Worm (Caenorhabditis elegans) whole organism, young adult: ENCODE data around the gene nhr-156.

Source experiments
- B0019.2 ChIP-seq: fragments of 200-800 bp; sonication (Bioruptor generic); conservative IDR thresholded peaks from 2 replicates; pipeline ENCODE4 v1.3.6; 2022; ENCODE audit warnings: missing genetic modification reagents, missing genetic modification characterization, missing compliant biosample characterization
- F55B11.4 ChIP-seq: sonication (generic microtip); optimal IDR thresholded peaks from 2 replicates; lab custom pipeline; 2016; ENCODE audit warnings: missing compliant biosample characterization, missing genetic modification characterization, borderline replicate concordance; ENCODE audit not compliant: insufficient read depth
- ZK185.1 ChIP-seq: sonication (generic microtip); optimal IDR thresholded peaks from 2 replicates; lab custom pipeline; 2016; ENCODE audit warnings: mild to moderate bottlenecking, missing genetic modification characterization, missing compliant biosample characterization; ENCODE audit not compliant: poor library complexity, severe bottlenecking
- akir-1 ChIP-seq: fragments of 200-800 bp; sonication (Bioruptor generic); optimal IDR thresholded peaks from 2 replicates; lab custom pipeline; 2018; ENCODE audit warnings: mild to moderate bottlenecking, missing genetic modification characterization, moderate library complexity, missing compliant biosample characterization
- ccch-3 ChIP-seq: fragments of 200-800 bp; sonication (Bioruptor generic); optimal IDR thresholded peaks from 2 replicates; lab custom pipeline; 2018; ENCODE audit warnings: mild to moderate bottlenecking, missing genetic modification characterization, missing compliant biosample characterization
- cebp-2 ChIP-seq: fragments of 200-800 bp; sonication (Bioruptor generic); IDR thresholded peaks from 2 replicates; pipeline ENCODE4 v1.3.6; 2022; ENCODE audit warnings: missing genetic modification characterization, missing compliant biosample characterization
- ceh-58 ChIP-seq: fragments of 200-800 bp; sonication (Bioruptor generic); IDR thresholded peaks from 2 replicates; pipeline ENCODE4 v1.3.6; 2022; ENCODE audit warnings: missing genetic modification characterization, missing compliant biosample characterization
- ceh-79 ChIP-seq: sonication (generic microtip); optimal IDR thresholded peaks from 2 replicates; lab custom pipeline; 2017; ENCODE audit warnings: mild to moderate bottlenecking, missing genetic modification characterization, missing compliant biosample characterization
- egl-44 ChIP-seq: fragments of 200-800 bp; sonication (Bioruptor generic); IDR thresholded peaks from 2 replicates; pipeline ENCODE4 v1.3.6; 2022; ENCODE audit warnings: missing genetic modification reagents, missing genetic modification characterization, missing compliant biosample characterization
- gei-17 ChIP-seq: fragments of 200-800 bp; sonication (Bioruptor generic); optimal IDR thresholded peaks from 2 replicates; lab custom pipeline; 2018; ENCODE audit warnings: mild to moderate bottlenecking, missing genetic modification characterization, missing compliant biosample characterization
- hlh-26 ChIP-seq: fragments of 200-800 bp; sonication (Bioruptor generic); conservative IDR thresholded peaks from 2 replicates; pipeline ENCODE4 v1.3.6; 2022; ENCODE audit warnings: missing genetic modification reagents, missing genetic modification characterization, missing compliant biosample characterization
- let-526 ChIP-seq: fragments of 200-800 bp; sonication (Bioruptor generic); IDR thresholded peaks from 2 replicates; pipeline ENCODE4 v1.3.6; 2022; ENCODE audit warnings: missing genetic modification reagents, missing genetic modification characterization, missing compliant biosample characterization
- lin-26 ChIP-seq: fragments of 200-800 bp; sonication (Bioruptor generic); IDR thresholded peaks from 2 replicates; pipeline ENCODE4 v1.3.6; 2022; ENCODE audit warnings: missing genetic modification reagents, missing genetic modification characterization, missing compliant biosample characterization
- madf-3 ChIP-seq: fragments of 200-800 bp; sonication (Bioruptor generic); IDR thresholded peaks from 2 replicates; pipeline ENCODE4 v1.3.6; 2022; ENCODE audit warnings: missing genetic modification reagents, missing genetic modification characterization, missing compliant biosample characterization
- rpc-1 ChIP-seq, 2 experiments: fragments of 150-350 bp in 1 of 2; sonication (generic microtip) in 1 of 2; optimal IDR thresholded peaks; 2 replicates each; lab custom pipeline; 2014 to 2018; ENCODE audit warnings: missing biosample characterization in 1 of 2, missing genetic modification characterization in 1 of 2, missing genetic modification reagents in 1 of 2, missing genotype in 1 of 2
- snpc-1.1 ChIP-seq: sonication (generic microtip); optimal IDR thresholded peaks from 2 replicates; lab custom pipeline; 2017; ENCODE audit warnings: missing genetic modification characterization, mild to moderate bottlenecking, missing compliant biosample characterization, antibody characterized with exemption, moderate library complexity, missing genotype, missing genetic modification reagents; ENCODE audit not compliant: insufficient read depth

Gene nhr-156

DNA sequence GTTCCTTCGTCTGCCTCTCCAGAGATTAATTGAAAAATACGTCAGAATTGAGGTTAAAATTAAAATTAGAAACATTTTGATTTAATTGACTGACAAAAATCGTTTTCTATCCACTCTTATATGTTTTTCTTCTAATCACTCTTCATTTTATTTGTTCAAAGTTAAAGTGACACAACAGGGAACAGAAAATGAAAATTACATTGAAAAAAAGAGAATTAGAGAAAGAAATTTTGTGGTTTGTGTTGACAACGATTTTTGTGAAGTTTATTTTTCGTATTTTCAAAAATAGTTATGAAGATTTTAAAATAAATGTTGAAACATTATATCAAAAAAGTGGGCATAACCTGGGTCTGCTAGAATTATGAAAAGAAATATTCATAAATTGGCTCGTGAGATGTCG is 51.7 kb downstream of the nhr-156 start, which contains the start of gene cyp-34A5:
Gene cyp-34A5 (minus strand): TSS at position 101 of the 400 bp plus-strand sequence.
- TF ChIP-seq cebp-2 (GFP tag; lab: Robert Waterston, UW) (no peak), akir-1 (GFP tag; lab: Kevin White, UChicago) (no peak), snpc-1.1 (tag; lab: Kevin White, UChicago) (no peak), B0019.2 (GFP tag; lab: Robert Waterston, UW) (no peak), ccch-3 (no peak), let-526 (no peak), gei-17 (no peak), ceh-58 (GFP tag; lab: Robert Waterston, UW) (no peak), F55B11.4 (tag; lab: Kevin White, UChicago) (no peak), rpc-1 (optimal IDR thresholded peaks at IDR 0.05; lab: Kevin White, UChicago) (no peak), rpc-1 (tag; optimal IDR thresholded peaks at IDR 0.05; lab: Kevin White, UChicago) (no peak), madf-3 (GFP tag; lab: Robert Waterston, UW) (no peak), egl-44 (GFP tag; lab: Robert Waterston, UW) (no peak), hlh-26 (GFP tag; lab: Robert Waterston, UW) (no peak), lin-26 (no peak), ceh-79 (tag; lab: Kevin White, UChicago) (no peak), ZK185.1 (tag; lab: Kevin White, UChicago) (no peak)
